Fruit fly (Drosophila melanogaster) S2 (cell line): Measurements from ENCODE around the gene Esp.

Experiments used
- CG8478 ChIP-seq: fragments of >200 bp; optimal IDR thresholded peaks from 2 replicates; lab custom pipeline; 2018
- CTCF ChIP-seq, 2 experiments: fragments of >200 bp; optimal IDR thresholded peaks; 2 replicates each; lab custom pipeline; 2018

dm6 chr3R:24856143-24856542 lies 14.4 kb downstream of the Esp start, which contains the start of gene HDAC11:
- TF ChIP-seq CG8478 = no peak
- TF ChIP-seq CTCF (optimal IDR thresholded peaks at IDR 0.05; lab: Kevin White, UChicago) = no peak
